Fruit fly (Drosophila melanogaster): Measurements from ENCODE around the gene UQCR-C2.

DNA sequence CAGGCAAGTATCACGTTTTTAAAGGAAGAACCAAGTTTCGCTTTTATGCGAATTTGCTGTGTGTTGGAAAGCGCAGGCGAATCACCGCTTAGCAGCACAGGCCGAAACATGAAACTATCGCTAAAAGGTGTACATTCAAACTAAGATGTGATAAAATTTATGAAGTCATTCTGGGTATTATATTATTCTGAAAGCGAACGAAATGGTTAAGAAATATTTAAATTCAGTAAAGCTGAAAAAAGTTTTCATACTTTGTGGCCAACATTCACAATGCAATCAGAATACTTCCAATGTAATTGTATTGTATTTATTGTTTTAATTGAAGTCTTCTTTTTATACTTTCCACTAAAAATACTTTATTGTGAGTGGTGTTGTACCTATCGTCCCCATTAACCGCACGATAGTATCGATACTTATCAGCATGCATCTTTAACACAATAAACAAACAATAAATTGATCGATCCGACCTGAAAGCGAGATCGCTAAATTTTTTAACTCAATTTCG is 2.7 kb upstream of the UQCR-C2 start, which contains the start of gene Smn:
- TF ChIP-seq psq (optimal IDR thresholded peaks at IDR 0.05) (no peak), Sin3A (optimal IDR thresholded peaks at IDR 0.05) (no peak), h (optimal IDR thresholded peaks at IDR 0.05) (no peak), ttk (optimal IDR thresholded peaks at IDR 0.05) (no peak), insv (optimal IDR thresholded peaks at IDR 0.05) (no peak)
